Worm (Caenorhabditis elegans): Measurements from ENCODE around the gene Y67H2A.2.

ce11 chrIV:13331285-13331684 lies 33.7 kb upstream of the Y67H2A.2 start, which contains the start of gene pqn-74:
- TF ChIP-seq hnd-1 (tag; optimal IDR thresholded peaks at IDR 0.05) (no peak), ama-1 (optimal IDR thresholded peaks at IDR 0.05) (no peak), hmg-4 (GFP tag; optimal IDR thresholded peaks at IDR 0.05) (no peak), ceh-13 (GFP tag; optimal IDR thresholded peaks at IDR 0.05) (no peak), scrt-1 (GFP tag; IDR thresholded peaks at IDR 0.05) (no peak), ceh-36 (tag; optimal IDR thresholded peaks at IDR 0.05) (no peak), aly-1 (tag; optimal IDR thresholded peaks at IDR 0.05) (no peak), flt-1 (GFP tag; IDR thresholded peaks at IDR 0.05) (no peak)
